Worm (Caenorhabditis elegans): ENCODE results near the gene mrpl-45.
A peak's percentile ranks its signal among the peaks of the same experiment; 100 is the strongest.

The mrpl-45 gene

ce11 chrIII:1243199-1243598 lies 41.4 kb upstream of the mrpl-45 start, which contains the start of gene fbxa-63:
TSS of gene fbxa-63 (plus strand) at chrIII:1243508.
- TF ChIP-seq mcd-1 (GFP tag; IDR thresholded peaks at IDR 0.05) (no peak), hmg-1.2 (GFP tag; IDR thresholded peaks at IDR 0.05) (peak; percentile 68; the same call in 1 of the 2 replicates), cebp-1 (GFP tag; IDR thresholded peaks at IDR 0.05) (peak; percentile 71; the same call in 1 of the 2 replicates), cebp-1 (tag; optimal IDR thresholded peaks at IDR 0.05) (peak; percentile 93), attf-5 (GFP tag; optimal IDR thresholded peaks at IDR 0.05) (peak; percentile 57)

DNA sequence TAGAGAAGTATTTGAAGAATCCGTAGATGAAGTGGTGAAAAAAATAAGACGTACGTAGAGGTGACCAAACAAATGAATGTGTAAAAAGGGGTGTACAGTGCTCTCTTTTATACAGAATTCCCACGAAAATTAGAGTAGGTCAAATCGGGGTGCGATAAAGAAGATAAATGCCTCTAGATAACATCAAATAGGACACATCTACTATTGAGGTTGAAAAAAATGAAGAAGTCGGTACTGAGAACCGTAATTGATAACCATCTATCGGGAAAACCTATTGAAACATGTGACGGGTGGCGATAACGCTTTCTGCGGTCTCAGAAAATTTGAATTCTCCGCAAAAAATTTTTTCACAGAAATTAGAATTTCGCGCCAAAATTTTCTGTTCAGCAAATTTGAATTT lies 36.9 kb upstream of the mrpl-45 start, which contains the start of gene fbxa-61:
Gene fbxa-61, plus strand, starts transcription at position 345 of the 400 bp plus-strand sequence.
- TF ChIP-seq hmg-1.2 (GFP tag; IDR thresholded peaks at IDR 0.05) (no peak), ZK185.1 (tag; optimal IDR thresholded peaks at IDR 0.05; ENCODE audit: poor library complexity, severe bottlenecking) (no peak), lag-1 (GFP tag; IDR thresholded peaks at IDR 0.05) (no peak), unc-62 (GFP tag; optimal IDR thresholded peaks at IDR 0.05) (no peak), F33H1.4 (GFP tag; IDR thresholded peaks at IDR 0.05) (no peak), bed-2 (GFP tag; IDR thresholded peaks at IDR 0.05) (no peak), bed-1 (GFP tag; IDR thresholded peaks at IDR 0.05) (no peak), B0035.1 (tag; optimal IDR thresholded peaks at IDR 0.05) (no peak), B0336.3 (GFP tag; IDR thresholded peaks at IDR 0.05) (no peak), ceh-58 (GFP tag; IDR thresholded peaks at IDR 0.05) (no peak), F57A8.1 (GFP tag; optimal IDR thresholded peaks at IDR 0.05) (no peak), gei-17 (GFP tag; optimal IDR thresholded peaks at IDR 0.05) (no peak), attf-5 (GFP tag; optimal IDR thresholded peaks at IDR 0.05) (no peak), nhr-80 (tag; optimal IDR thresholded peaks at IDR 0.05) (no peak), egl-44 (GFP tag; IDR thresholded peaks at IDR 0.05) (no peak)

ce11 chrIII:1231186-1231585 lies 29.4 kb upstream of the mrpl-45 start:
- TF ChIP-seq F57C9.4 (tag; optimal IDR thresholded peaks at IDR 0.05) (no peak), B0035.1 (tag; optimal IDR thresholded peaks at IDR 0.05) (no peak), D2030.7 (GFP tag; IDR thresholded peaks at IDR 0.05) (peak; percentile 39; the same call in 1 of the 2 replicates), attf-3 (GFP tag; conservative IDR thresholded peaks at IDR 0.05) (no peak), hlh-12 (tag; optimal IDR thresholded peaks at IDR 0.05) (no peak), zim-3 (tag; optimal IDR thresholded peaks at IDR 0.05) (no peak), lsy-27 (tag; optimal IDR thresholded peaks at IDR 0.05; ENCODE audit: borderline replicate concordance, insufficient read depth) (no peak), tbp1 (GFP tag; optimal IDR thresholded peaks at IDR 0.05) (no peak), mel-28 (tag; optimal IDR thresholded peaks at IDR 0.05; ENCODE audit: borderline replicate concordance) (no peak), egl-18 (GFP tag; IDR thresholded peaks at IDR 0.05) (no peak), tlf-1 (GFP tag; optimal IDR thresholded peaks at IDR 0.05) (no peak), ceh-27 (GFP tag; optimal IDR thresholded peaks at IDR 0.05) (no peak), pbrm-1 (GFP tag; IDR thresholded peaks at IDR 0.05) (peak; percentile 70), K12H6.12 (tag; optimal IDR thresholded peaks at IDR 0.05) (no peak), nfyb-1 (GFP tag; IDR thresholded peaks at IDR 0.05) (no peak), zfh-2 (GFP tag; conservative IDR thresholded peaks at IDR 0.05) (0 out of 2 replicates have a peak, but pooled peaks have one; percentile 23), dpff-1 (tag; optimal IDR thresholded peaks at IDR 0.05) (no peak)

ce11 chrIII:1230672-1231071 lies 28.9 kb upstream of the mrpl-45 start:
- peak; percentile 65 for TF ChIP-seq B0261.1 (tag; optimal IDR thresholded peaks at IDR 0.05)
- TF ChIP-seq rpc-1 (optimal IDR thresholded peaks at IDR 0.05) = peak; percentile 13
- peak; percentile 60 for TF ChIP-seq rpc-1 (tag; optimal IDR thresholded peaks at IDR 0.05)
- peak; percentile 82 for TF ChIP-seq tbp1 (GFP tag; optimal IDR thresholded peaks at IDR 0.05)
- no peak for TF ChIP-seq Y67H2A.10 (GFP tag; conservative IDR thresholded peaks at IDR 0.05)

Measured in whole organism, young adult.